Worm (Caenorhabditis elegans): ENCODE data around the gene phy-3.
A peak's percentile ranks its signal among the peaks of the same experiment; 100 is the strongest.

Gene phy-3

DNA sequence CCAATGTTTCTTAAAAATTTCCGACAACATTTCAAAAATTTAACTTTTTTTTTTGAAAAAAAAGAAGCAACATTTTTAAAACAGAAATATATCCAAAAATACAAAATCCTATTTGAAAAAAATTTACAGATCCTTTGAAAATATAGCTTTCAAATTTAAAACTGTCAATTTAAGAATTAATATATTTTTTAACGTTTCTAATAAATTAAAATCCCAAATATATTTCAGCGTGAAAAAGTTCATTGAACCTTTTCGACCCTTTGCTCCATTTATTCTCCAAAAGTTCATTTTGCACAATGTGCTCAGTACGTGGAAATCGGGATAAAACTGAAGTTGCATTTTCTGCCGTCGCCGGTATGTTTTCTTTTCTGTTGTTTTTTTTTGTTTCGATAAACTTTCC, at the start of gene phy-3:
phy-3 (plus strand) TSS at position 301 of the 400 bp plus-strand sequence.
- no peak for TF ChIP-seq ceh-62 (tag; optimal IDR thresholded peaks at IDR 0.05)
- no peak for TF ChIP-seq dmd-6 (GFP tag; IDR thresholded peaks at IDR 0.05)
- no peak for TF ChIP-seq nhr-237 (tag; optimal IDR thresholded peaks at IDR 0.05)
- no peak for TF ChIP-seq hmg-1.1 (GFP tag; IDR thresholded peaks at IDR 0.05)
- TF ChIP-seq Y5F2A.4 (GFP tag; optimal IDR thresholded peaks at IDR 0.05): no peak
- no peak for TF ChIP-seq set-16 (GFP tag; IDR thresholded peaks at IDR 0.05)
- TF ChIP-seq ctbp-1 (GFP tag; IDR thresholded peaks at IDR 0.05): no peak
- TF ChIP-seq mxl-3 (GFP tag; optimal IDR thresholded peaks at IDR 0.05): no peak
- no peak for TF ChIP-seq lin-38 (GFP tag; IDR thresholded peaks at IDR 0.05)
- TF ChIP-seq duxl-1 (tag; optimal IDR thresholded peaks at IDR 0.05; ENCODE audit: poor library complexity): no peak
- no peak for TF ChIP-seq ZK337.2 (GFP tag; IDR thresholded peaks at IDR 0.05)
- no peak for TF ChIP-seq jun-1 (tag; optimal IDR thresholded peaks at IDR 0.05)
- TF ChIP-seq F49E8.2 (tag; optimal IDR thresholded peaks at IDR 0.05; ENCODE audit: borderline replicate concordance): no peak
- no peak for TF ChIP-seq unc-130 (GFP tag; optimal IDR thresholded peaks at IDR 0.05)
- TF ChIP-seq attf-4 (tag; optimal IDR thresholded peaks at IDR 0.05): no peak
- TF ChIP-seq lin-1 (GFP tag; IDR thresholded peaks at IDR 0.05): no peak
- TF ChIP-seq nhr-11 (tag; optimal IDR thresholded peaks at IDR 0.05): no peak
- TF ChIP-seq lin-13 (GFP tag; optimal IDR thresholded peaks at IDR 0.05): no peak

DNA sequence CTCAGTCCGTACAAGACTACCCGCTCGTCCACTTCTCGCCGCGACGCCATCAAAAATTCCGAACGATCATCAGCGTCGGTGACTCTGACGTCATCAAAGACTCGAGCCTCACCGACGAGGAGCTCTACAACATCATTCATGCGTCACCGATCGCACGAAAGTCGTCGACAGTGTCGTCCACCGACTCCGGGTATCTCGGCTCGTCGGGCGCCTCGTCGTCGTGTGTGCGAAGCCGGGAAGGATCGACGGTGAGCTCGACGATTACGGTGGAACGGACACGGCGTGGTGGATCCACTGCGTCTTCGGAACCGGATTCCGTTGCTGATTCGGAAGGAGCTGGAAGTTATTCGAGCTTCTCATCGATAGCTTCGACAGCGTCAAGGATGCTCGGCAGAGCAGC, 48.2 kb upstream of the phy-3 start:
- TF ChIP-seq lir-3 (tag; optimal IDR thresholded peaks at IDR 0.05) (no peak), set-16 (GFP tag; IDR thresholded peaks at IDR 0.05) (peak; percentile 85)

DNA sequence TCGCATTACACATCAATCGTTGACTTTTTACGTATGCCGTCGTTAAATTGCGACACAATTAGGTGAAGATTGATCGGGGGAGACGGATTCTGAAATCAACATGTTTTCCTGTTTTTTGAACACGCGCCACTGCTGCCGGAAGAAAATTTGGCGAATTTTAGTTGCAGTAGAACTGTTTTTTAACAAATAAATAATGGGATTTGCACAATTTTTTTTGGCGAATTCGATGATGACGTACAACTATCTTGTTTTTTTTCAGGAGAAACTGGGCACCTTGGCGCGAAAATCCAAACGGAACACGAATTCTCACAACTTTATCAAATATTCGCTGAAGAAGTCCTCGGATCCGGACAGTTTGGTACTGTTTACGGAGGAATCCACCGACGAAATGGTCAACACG, 47.0 kb upstream of the phy-3 start:
- TF ChIP-seq nhr-102 (tag; optimal IDR thresholded peaks at IDR 0.05) (no peak), Y5F2A.4 (GFP tag; optimal IDR thresholded peaks at IDR 0.05) (no peak), unc-62 (GFP tag; optimal IDR thresholded peaks at IDR 0.05 in 1 of 2) (peak in 1 of 2 experiments; percentile 21), unc-62 (tag; optimal IDR thresholded peaks at IDR 0.05) (no peak), aha-1 (tag) (peak; percentile 57)

DNA sequence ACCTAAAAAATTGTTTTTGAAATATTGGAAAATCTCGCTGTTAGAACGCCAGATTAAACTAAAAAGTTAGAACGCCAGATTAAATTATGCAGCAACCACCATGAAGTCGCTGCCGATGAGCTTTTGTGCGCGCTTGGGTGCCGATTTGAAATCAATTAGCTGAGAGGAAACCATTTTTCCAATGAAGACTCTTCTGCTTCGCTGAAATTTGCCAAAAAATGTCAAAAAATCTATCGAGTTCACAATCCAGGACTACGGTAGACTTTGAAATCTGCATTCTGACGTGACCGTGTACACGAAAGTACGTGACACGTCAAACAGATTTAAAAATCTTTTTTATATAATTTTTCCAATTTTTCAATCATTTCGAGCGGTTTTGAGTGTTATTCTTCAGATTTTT, 44.0 kb upstream of the phy-3 start, which contains the start of gene immt-2:
immt-2 (plus strand) TSS at position 301 of the 400 bp plus-strand sequence.
- TF ChIP-seq ceh-62 (tag; optimal IDR thresholded peaks at IDR 0.05) (no peak), tag-97 (GFP tag; IDR thresholded peaks at IDR 0.05) (no peak), Y105C5A.15 (GFP tag; IDR thresholded peaks at IDR 0.05) (no peak), unc-130 (GFP tag; optimal IDR thresholded peaks at IDR 0.05) (no peak), snpc-4 (tag; optimal IDR thresholded peaks at IDR 0.05) (no peak), F49E8.2 (tag; optimal IDR thresholded peaks at IDR 0.05; ENCODE audit: borderline replicate concordance) (no peak), zip-11 (GFP tag; IDR thresholded peaks at IDR 0.05) (no peak), fkh-10 (GFP tag; optimal IDR thresholded peaks at IDR 0.05) (no peak), cey-2 (tag; optimal IDR thresholded peaks at IDR 0.05; ENCODE audit: borderline replicate concordance, insufficient read depth) (no peak)

DNA sequence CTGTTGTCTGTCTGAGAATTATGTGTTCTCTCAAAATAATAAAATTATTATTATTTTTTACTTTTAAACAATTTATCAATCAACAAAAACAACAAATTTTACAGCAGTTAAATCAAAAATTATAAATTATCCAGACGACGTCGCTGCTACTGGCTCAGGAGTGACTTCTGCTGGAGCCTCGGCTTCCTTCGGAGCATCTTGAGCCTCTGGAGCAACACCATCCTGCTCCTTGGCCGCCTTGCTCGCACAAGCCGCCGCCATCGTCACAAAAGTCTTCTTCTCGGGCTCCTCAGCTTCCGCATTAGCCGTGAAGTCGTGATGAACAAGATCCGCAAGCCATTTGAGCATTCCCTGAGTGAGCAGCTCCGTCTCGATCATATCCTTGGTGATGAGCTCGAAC, 40.2 kb upstream of the phy-3 start:
- TF ChIP-seq set-16 (GFP tag; IDR thresholded peaks at IDR 0.05): peak; percentile 82
- TF ChIP-seq hlh-30 (tag; optimal IDR thresholded peaks at IDR 0.05; ENCODE audit: insufficient read depth): no peak

DNA sequence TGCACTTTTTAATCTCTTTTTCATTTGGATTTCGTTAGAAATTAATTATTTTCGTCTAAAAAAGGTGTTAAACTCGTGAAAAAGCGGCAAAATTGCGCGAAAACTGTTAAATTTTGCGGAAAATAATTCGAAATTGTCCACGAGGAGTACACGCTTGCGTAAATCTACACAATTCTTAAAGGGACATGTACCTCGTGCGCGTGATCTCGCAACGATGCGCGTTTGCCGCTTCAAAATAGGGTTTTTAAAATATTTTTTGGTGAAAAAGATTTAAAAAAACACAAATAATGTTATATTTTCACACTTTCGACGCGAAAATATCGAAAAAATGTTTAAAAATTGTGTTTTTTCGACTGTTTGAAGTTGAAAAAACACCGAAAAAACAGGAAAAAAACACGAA, 39.7 kb upstream of the phy-3 start:
- peak; percentile 12 for TF ChIP-seq R02D3.7 (tag; optimal IDR thresholded peaks at IDR 0.05)
- TF ChIP-seq ces-1 (GFP tag; optimal IDR thresholded peaks at IDR 0.05): no peak
- peak; percentile 42 for TF ChIP-seq unc-130 (GFP tag; optimal IDR thresholded peaks at IDR 0.05)
- TF ChIP-seq rbr-2 (tag; optimal IDR thresholded peaks at IDR 0.05): no peak
- TF ChIP-seq T26A8.4 (GFP tag; IDR thresholded peaks at IDR 0.05): no peak

All from whole organism, L4 larva.